Fruit fly (Drosophila melanogaster): Measurements from ENCODE around the gene out.

out gene

DNA sequence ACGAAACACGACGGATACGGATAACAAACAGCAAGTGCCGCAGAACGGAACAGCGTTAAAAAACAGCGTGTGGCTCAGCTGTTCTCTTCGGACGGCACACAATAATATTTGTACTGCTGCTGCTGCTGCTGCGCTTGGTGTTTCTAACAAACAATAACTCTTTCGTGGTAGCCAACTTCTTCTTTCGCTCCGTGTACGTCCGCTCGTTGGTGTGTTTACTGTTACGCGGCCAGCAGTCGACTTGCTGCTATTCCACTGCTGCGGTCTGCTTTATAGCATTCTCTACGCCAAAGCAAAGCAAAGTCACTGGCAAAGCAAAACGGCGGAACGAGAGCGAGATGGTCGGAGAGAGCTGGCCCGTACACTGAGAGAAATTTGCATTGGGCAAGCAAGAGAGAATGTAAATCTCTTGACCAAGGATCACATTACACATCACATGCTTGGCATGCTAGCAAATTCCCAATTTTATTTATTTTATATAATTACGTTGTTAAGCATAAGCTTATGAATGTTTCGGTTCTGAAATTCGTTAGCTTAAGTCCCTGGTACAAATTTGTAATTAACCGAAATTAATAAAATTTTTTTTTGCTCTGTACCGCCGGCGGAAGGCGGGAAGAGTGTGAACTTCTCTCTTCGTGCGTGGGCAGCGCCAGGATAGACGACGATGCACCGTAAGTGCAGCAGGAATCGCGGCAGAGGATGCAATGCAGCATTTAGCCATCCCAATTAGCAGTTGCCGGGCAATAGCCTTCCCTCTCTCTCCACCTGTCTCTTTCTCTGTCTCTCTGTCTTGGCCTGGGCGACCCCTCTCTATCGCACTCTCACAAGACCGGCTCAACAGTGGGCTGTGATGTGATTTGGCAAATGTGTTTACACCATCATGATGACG, at the start of gene out (continued):
- TF ChIP-seq Rfx (GFP tag; IDR thresholded peaks at IDR 0.05), result peak; percentile 95

DNA sequence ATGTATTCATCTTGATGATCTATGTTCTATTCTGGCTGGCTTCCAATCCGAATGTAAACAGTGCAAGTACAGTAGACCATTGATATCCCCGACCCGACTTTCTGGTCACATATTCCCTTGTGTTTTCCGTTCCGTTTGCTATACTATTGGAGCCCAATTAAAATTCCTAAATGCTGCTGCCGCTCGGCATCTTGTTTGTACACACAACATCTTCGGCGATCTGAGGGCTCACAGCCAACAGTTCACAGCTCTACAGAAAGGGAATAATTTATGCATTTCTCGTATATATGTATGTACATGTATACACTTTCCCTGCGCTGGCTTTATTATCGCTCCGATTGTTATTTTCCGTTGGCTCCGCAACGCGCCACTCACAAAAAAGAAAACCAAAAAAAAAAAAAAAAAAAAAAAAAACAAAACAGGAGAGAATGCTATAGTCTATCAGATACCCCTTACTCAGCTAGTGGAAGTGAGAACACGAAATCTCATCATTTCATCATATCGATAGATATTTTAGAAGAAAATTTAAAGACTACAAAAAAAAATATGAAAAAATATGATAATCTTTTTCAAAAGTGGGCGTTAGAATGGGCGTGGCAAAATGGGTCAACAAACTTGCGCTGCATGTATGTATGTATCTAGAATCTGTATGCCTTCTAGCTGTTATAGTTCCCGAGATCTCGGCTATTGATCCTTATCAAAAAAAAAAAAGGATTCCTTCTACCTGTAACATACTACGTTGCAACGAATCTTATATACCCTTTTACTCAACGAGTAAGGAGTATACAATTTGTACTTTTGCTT, 49.4 kb upstream of the out start:
- no peak for TF ChIP-seq kah (GFP tag; optimal IDR thresholded peaks at IDR 0.05)
- peak; percentile 29 for TF ChIP-seq CG14710 (tag; optimal IDR thresholded peaks at IDR 0.05)
- TF ChIP-seq CoRest (tag; optimal IDR thresholded peaks at IDR 0.05), result peak; percentile 32
- TF ChIP-seq CG31224 (GFP tag; IDR thresholded peaks at IDR 0.05), result no peak
- no peak for TF ChIP-seq CG2678 (tag; optimal IDR thresholded peaks at IDR 0.05)
- TF ChIP-seq Dbx (GFP tag; IDR thresholded peaks at IDR 0.05), result no peak
- 0 out of 2 replicates have a peak, but pooled peaks have one; percentile 21 for TF ChIP-seq Ptx1 (GFP tag; IDR thresholded peaks at IDR 0.05)
- peak; percentile 55 for TF ChIP-seq CG10979 (tag; optimal IDR thresholded peaks at IDR 0.05)
- peak; percentile 14 for TF ChIP-seq az2 (GFP tag; optimal IDR thresholded peaks at IDR 0.05)
- TF ChIP-seq CG17802 (tag; optimal IDR thresholded peaks at IDR 0.05), result no peak
- TF ChIP-seq Mes4 (GFP tag; optimal IDR thresholded peaks at IDR 0.05), result peak; percentile 27
- TF ChIP-seq eve (GFP tag; optimal IDR thresholded peaks at IDR 0.05), result peak in 1 of 2 experiments; percentile 56
- TF ChIP-seq sqz (GFP tag; optimal IDR thresholded peaks at IDR 0.05), result peak; percentile 51
- TF ChIP-seq CG1602 (GFP tag; optimal IDR thresholded peaks at IDR 0.05), result peak; percentile 29
- TF ChIP-seq Awh (GFP tag; IDR thresholded peaks at IDR 0.05), result no peak
- no peak for TF ChIP-seq CG13624 (GFP tag; optimal IDR thresholded peaks at IDR 0.05)
- no peak for TF ChIP-seq BEAF-32 (GFP tag; optimal IDR thresholded peaks at IDR 0.05)
- TF ChIP-seq Dek (tag; optimal IDR thresholded peaks at IDR 0.05), result no peak
- peak; percentile 60 for TF ChIP-seq CG3065 (GFP tag; optimal IDR thresholded peaks at IDR 0.05)
- TF ChIP-seq pan (optimal IDR thresholded peaks at IDR 0.05), result peak in 1 of 2 experiments; percentile 16
- TF ChIP-seq pan (GFP tag; optimal IDR thresholded peaks at IDR 0.05 in 1 of 2, IDR thresholded peaks at IDR 0.05 in 1 of 2), result peak in 1 of 2 experiments; percentile 23
- 0 out of 3 replicates have a peak, but pooled peaks have one; percentile 43 for TF ChIP-seq hb (GFP tag; IDR thresholded peaks at IDR 0.05; ENCODE audit: partially characterized antibody)
- TF ChIP-seq CG1647 (GFP tag; optimal IDR thresholded peaks at IDR 0.05), result no peak
- TF ChIP-seq D (optimal IDR thresholded peaks at IDR 0.05), result no peak
- peak; percentile 15 for TF ChIP-seq D (GFP tag; optimal IDR thresholded peaks at IDR 0.05)
- TF ChIP-seq fd96Cb (tag; optimal IDR thresholded peaks at IDR 0.05), result peak; percentile 47
- TF ChIP-seq sisA (GFP tag; IDR thresholded peaks at IDR 0.05), result peak; percentile 43; the same call in 1 of the 2 replicates
- peak; percentile 63; the same call in 2 of the 3 replicates for TF ChIP-seq z (GFP tag; IDR thresholded peaks at IDR 0.05)
- TF ChIP-seq CG9727 (GFP tag; optimal IDR thresholded peaks at IDR 0.05), result peak; percentile 32
- no peak for TF ChIP-seq Abd-B (GFP tag; optimal IDR thresholded peaks at IDR 0.05)
- TF ChIP-seq CG3726 (GFP tag; IDR thresholded peaks at IDR 0.05), result no peak
- TF ChIP-seq CG8388 (GFP tag; optimal IDR thresholded peaks at IDR 0.05), result peak; percentile 15
- no peak for TF ChIP-seq CG11560 (tag; IDR thresholded peaks at IDR 0.05)
- TF ChIP-seq CG6813 (GFP tag; optimal IDR thresholded peaks at IDR 0.05), result no peak
- TF ChIP-seq gro (GFP tag; optimal IDR thresholded peaks at IDR 0.05), result no peak
- TF ChIP-seq lola (GFP tag; optimal IDR thresholded peaks at IDR 0.05), result peak in 1 of 3 experiments; percentile 55
- no peak for TF ChIP-seq wor (GFP tag; IDR thresholded peaks at IDR 0.05)
- no peak for TF ChIP-seq stc (GFP tag; IDR thresholded peaks at IDR 0.05)
- no peak for TF ChIP-seq CG14050 (GFP tag; IDR thresholded peaks at IDR 0.05)
- no peak for TF ChIP-seq Bgb (GFP tag; IDR thresholded peaks at IDR 0.05; ENCODE audit: partially characterized antibody)
- TF ChIP-seq gcm2 (GFP tag; optimal IDR thresholded peaks at IDR 0.05), result no peak
- TF ChIP-seq gcm (GFP tag; optimal IDR thresholded peaks at IDR 0.05), result no peak
- 0 out of 2 replicates have a peak, but pooled peaks have one; percentile 14 for TF ChIP-seq danr (GFP tag; IDR thresholded peaks at IDR 0.05)
- peak; percentile 55 for TF ChIP-seq Hr3 (GFP tag; optimal IDR thresholded peaks at IDR 0.05)

Measured in whole organism, embryonic.